Worm (Caenorhabditis elegans): Measurements from ENCODE around the gene ugt-66.

Gene ugt-66

DNA sequence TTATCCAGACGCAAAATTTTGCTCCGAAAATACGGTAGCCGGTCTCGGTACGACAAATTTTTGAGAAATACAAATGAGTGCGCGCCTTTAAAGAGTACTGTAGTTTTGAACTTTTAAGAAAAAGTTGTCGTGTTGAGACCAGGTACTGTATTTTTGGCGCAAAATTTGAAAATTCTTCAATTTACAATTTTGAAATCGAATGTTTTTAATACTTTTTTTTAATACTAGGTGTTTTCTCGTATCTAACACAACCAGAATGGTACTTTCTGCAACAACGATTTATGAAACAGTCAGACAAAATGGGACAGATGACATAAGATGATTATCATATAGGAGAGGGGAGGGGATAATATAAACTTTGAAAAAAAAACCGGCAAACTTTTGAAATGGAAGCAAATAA, 1.3 kb upstream of the ugt-66 start:
- no peak for TF ChIP-seq skn-1 (tag; optimal IDR thresholded peaks at IDR 0.05)
- no peak for TF ChIP-seq nhr-77 (tag; optimal IDR thresholded peaks at IDR 0.05)
- TF ChIP-seq mbf-1 (tag; optimal IDR thresholded peaks at IDR 0.05) = no peak
- no peak for TF ChIP-seq Y55F3AM.14 (GFP tag; optimal IDR thresholded peaks at IDR 0.05)
- TF ChIP-seq R02D3.7 (tag; optimal IDR thresholded peaks at IDR 0.05) = no peak
- no peak for TF ChIP-seq nhr-10 (tag; optimal IDR thresholded peaks at IDR 0.05)
- TF ChIP-seq sem-4 (tag; optimal IDR thresholded peaks at IDR 0.05) = no peak
- no peak for TF ChIP-seq ceh-82 (tag; optimal IDR thresholded peaks at IDR 0.05)
- no peak for TF ChIP-seq unc-39 (tag; optimal IDR thresholded peaks at IDR 0.05)
- TF ChIP-seq elt-1 (tag; optimal IDR thresholded peaks at IDR 0.05) = no peak
- TF ChIP-seq mab-5 (tag; optimal IDR thresholded peaks at IDR 0.05) = no peak
- TF ChIP-seq ama-1 (optimal IDR thresholded peaks at IDR 0.05) = no peak
- no peak for TF ChIP-seq lin-13 (GFP tag; optimal IDR thresholded peaks at IDR 0.05)
- TF ChIP-seq lin-11 (tag; optimal IDR thresholded peaks at IDR 0.05) = no peak

DNA sequence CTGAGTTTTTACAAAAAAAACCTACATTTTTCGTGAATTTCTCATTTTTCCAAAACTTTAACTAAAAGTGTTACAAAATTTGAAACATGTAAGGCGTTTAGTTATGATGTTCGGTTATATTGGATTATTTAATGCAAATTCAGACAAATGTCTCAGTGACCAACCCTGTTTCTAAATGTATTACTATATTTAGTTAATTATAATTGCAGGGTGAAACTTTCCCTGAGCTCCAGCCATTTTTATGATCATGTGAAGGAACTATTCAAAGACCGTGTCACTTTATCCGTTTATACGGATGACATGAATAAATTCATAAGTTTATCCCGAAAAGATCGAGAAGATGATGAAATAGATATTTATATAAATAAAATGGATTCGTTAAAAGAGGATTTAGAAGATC, 3.6 kb downstream of the ugt-66 start, which contains the start of gene C23G10.5:
C23G10.5 (plus strand) TSS at position 301 of the 400 bp plus-strand sequence.
- TF ChIP-seq sma-3 (GFP tag; optimal IDR thresholded peaks at IDR 0.05) = no peak

DNA sequence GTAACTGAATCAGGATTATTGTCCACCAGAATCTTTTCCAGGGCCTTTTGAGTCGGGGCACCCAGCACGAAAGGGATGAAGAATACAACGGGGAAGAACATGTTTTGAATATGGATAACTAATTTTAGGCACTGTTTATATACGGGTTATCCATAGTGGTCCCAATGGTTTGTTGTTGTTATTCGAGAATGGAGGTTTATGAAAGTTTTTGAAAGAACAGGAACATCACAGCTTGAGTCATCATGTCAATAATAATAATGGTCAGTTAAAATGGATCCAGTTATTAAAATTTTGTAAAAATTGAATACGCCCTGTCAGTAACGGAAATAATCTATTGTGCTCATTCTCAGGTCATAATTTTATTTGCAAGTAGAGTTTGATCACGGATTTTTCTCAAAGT, 11.3 kb downstream of the ugt-66 start, which contains the start of gene nas-28:
nas-28 (minus strand) TSS at position 101 of the 400 bp plus-strand sequence.
- TF ChIP-seq snpc-4 (tag; optimal IDR thresholded peaks at IDR 0.05) (no peak), fos-1 (tag; optimal IDR thresholded peaks at IDR 0.05) (no peak), nhr-6 (tag; optimal IDR thresholded peaks at IDR 0.05) (no peak), unc-39 (tag; optimal IDR thresholded peaks at IDR 0.05) (no peak), nhr-25 (tag; optimal IDR thresholded peaks at IDR 0.05) (no peak), lin-13 (GFP tag; optimal IDR thresholded peaks at IDR 0.05) (no peak), egl-27 (tag; optimal IDR thresholded peaks at IDR 0.05) (no peak), elt-1 (tag; optimal IDR thresholded peaks at IDR 0.05) (no peak), Y55F3AM.14 (GFP tag; optimal IDR thresholded peaks at IDR 0.05) (no peak), peb-1 (tag; optimal IDR thresholded peaks at IDR 0.05) (no peak), elt-3 (tag; optimal IDR thresholded peaks at IDR 0.05) (no peak), gmeb-1 (tag; optimal IDR thresholded peaks at IDR 0.05) (no peak), dmd-4 (tag; optimal IDR thresholded peaks at IDR 0.05) (no peak), sma-9 (GFP tag; optimal IDR thresholded peaks at IDR 0.05) (no peak), sma-9 (tag; optimal IDR thresholded peaks at IDR 0.05) (no peak), unc-55 (GFP tag; optimal IDR thresholded peaks at IDR 0.05) (no peak), nhr-10 (tag; optimal IDR thresholded peaks at IDR 0.05) (no peak), lin-39 (tag; optimal IDR thresholded peaks at IDR 0.05) (no peak), crh-2 (tag; optimal IDR thresholded peaks at IDR 0.05) (no peak)

DNA sequence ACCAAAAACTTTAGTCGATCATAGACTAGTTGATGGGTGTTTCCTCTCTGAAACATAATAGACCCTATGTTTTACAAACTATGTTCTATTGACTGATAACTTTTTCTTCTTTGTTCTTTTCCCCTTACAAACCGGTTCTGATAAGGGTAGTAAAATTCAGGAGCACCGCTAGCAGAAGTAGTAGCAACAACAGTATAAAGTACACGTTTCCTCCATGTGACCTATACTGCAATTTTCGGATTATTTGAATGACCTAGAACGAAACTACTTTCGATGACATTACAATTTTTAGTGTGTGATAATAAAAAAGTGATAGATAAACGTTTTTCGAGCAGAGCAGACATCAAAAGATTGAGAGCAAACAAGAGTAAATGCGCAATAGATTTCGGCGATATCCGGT, 14.1 kb downstream of the ugt-66 start:
- TF ChIP-seq nhr-129 (tag; optimal IDR thresholded peaks at IDR 0.05) = peak; percentile 10
- TF ChIP-seq nhr-6 (tag; optimal IDR thresholded peaks at IDR 0.05) = no peak
- no peak for TF ChIP-seq ztf-1 (GFP tag; conservative IDR thresholded peaks at IDR 0.05)
- no peak for TF ChIP-seq R02D3.7 (tag; optimal IDR thresholded peaks at IDR 0.05)
- TF ChIP-seq nhr-77 (tag; optimal IDR thresholded peaks at IDR 0.05) = no peak
- TF ChIP-seq egl-27 (tag; optimal IDR thresholded peaks at IDR 0.05) = no peak
- peak; percentile 66 for TF ChIP-seq sma-9 (GFP tag; optimal IDR thresholded peaks at IDR 0.05)
- TF ChIP-seq sma-9 (tag; optimal IDR thresholded peaks at IDR 0.05) = no peak
- TF ChIP-seq skn-1 (tag; optimal IDR thresholded peaks at IDR 0.05) = peak; percentile 34
- no peak for TF ChIP-seq sem-4 (tag; optimal IDR thresholded peaks at IDR 0.05)
- TF ChIP-seq mdl-1 (tag; optimal IDR thresholded peaks at IDR 0.05) = peak in 1 of 2 experiments; percentile 28
- TF ChIP-seq gmeb-1 (tag; optimal IDR thresholded peaks at IDR 0.05) = peak; percentile 36
- TF ChIP-seq sma-3 (GFP tag; optimal IDR thresholded peaks at IDR 0.05) = peak; percentile 11
- TF ChIP-seq dmd-4 (tag; optimal IDR thresholded peaks at IDR 0.05) = no peak
- no peak for TF ChIP-seq snpc-4 (tag; optimal IDR thresholded peaks at IDR 0.05)
- TF ChIP-seq fos-1 (tag; optimal IDR thresholded peaks at IDR 0.05) = peak; percentile 58
- TF ChIP-seq lin-11 (tag; optimal IDR thresholded peaks at IDR 0.05) = no peak
- no peak for TF ChIP-seq peb-1 (tag; optimal IDR thresholded peaks at IDR 0.05)
- no peak for TF ChIP-seq nhr-11 (tag; optimal IDR thresholded peaks at IDR 0.05)
- TF ChIP-seq crh-2 (tag; optimal IDR thresholded peaks at IDR 0.05) = peak; percentile 68
- peak; percentile 57 for TF ChIP-seq F13H6.1 (tag; optimal IDR thresholded peaks at IDR 0.05)

- TF ChIP-seq nhr-23 (tag; optimal IDR thresholded peaks at IDR 0.05) (no peak), ZK546.5 (tag; optimal IDR thresholded peaks at IDR 0.05) (no peak), blmp-1 (tag; optimal IDR thresholded peaks at IDR 0.05; ENCODE audit: insufficient read depth) (no peak), lin-39 (tag; optimal IDR thresholded peaks at IDR 0.05) (no peak), nhr-237 (tag; optimal IDR thresholded peaks at IDR 0.05) (no peak), crh-2 (tag; optimal IDR thresholded peaks at IDR 0.05) (peak; percentile 44), sma-3 (GFP tag; optimal IDR thresholded peaks at IDR 0.05) (no peak), nhr-6 (tag; optimal IDR thresholded peaks at IDR 0.05) (no peak), F13H6.1 (tag; optimal IDR thresholded peaks at IDR 0.05) (peak; percentile 13), mab-5 (tag; optimal IDR thresholded peaks at IDR 0.05) (no peak), nhr-12 (tag; optimal IDR thresholded peaks at IDR 0.05) (no peak), nhr-21 (tag; optimal IDR thresholded peaks at IDR 0.05) (no peak), lin-13 (GFP tag; optimal IDR thresholded peaks at IDR 0.05) (no peak), egl-27 (tag; optimal IDR thresholded peaks at IDR 0.05) (no peak), fos-1 (tag; optimal IDR thresholded peaks at IDR 0.05) (peak; percentile 76), snpc-4 (tag; optimal IDR thresholded peaks at IDR 0.05) (no peak), aly-2 (tag; optimal IDR thresholded peaks at IDR 0.05) (no peak), ztf-4 (tag; optimal IDR thresholded peaks at IDR 0.05) (no peak), sem-4 (tag; optimal IDR thresholded peaks at IDR 0.05) (no peak), sma-9 (GFP tag; optimal IDR thresholded peaks at IDR 0.05) (peak; percentile 83), sma-9 (tag; optimal IDR thresholded peaks at IDR 0.05) (no peak), mbf-1 (tag; optimal IDR thresholded peaks at IDR 0.05) (no peak), unc-39 (tag; optimal IDR thresholded peaks at IDR 0.05) (no peak), skn-1 (tag; optimal IDR thresholded peaks at IDR 0.05) (no peak), ceh-82 (tag; optimal IDR thresholded peaks at IDR 0.05) (no peak), nhr-11 (tag; optimal IDR thresholded peaks at IDR 0.05) (no peak), Y55F3AM.14 (GFP tag; optimal IDR thresholded peaks at IDR 0.05) (no peak), gmeb-1 (tag; optimal IDR thresholded peaks at IDR 0.05) (peak; percentile 6)
Measured at ce11 chrIII:6179062-6179461, 15.3 kb downstream of the ugt-66 start.

All from whole organism, L2 larva.